Worm (Caenorhabditis elegans): ENCODE data around the gene R01E6.7.

Gene R01E6.7

DNA sequence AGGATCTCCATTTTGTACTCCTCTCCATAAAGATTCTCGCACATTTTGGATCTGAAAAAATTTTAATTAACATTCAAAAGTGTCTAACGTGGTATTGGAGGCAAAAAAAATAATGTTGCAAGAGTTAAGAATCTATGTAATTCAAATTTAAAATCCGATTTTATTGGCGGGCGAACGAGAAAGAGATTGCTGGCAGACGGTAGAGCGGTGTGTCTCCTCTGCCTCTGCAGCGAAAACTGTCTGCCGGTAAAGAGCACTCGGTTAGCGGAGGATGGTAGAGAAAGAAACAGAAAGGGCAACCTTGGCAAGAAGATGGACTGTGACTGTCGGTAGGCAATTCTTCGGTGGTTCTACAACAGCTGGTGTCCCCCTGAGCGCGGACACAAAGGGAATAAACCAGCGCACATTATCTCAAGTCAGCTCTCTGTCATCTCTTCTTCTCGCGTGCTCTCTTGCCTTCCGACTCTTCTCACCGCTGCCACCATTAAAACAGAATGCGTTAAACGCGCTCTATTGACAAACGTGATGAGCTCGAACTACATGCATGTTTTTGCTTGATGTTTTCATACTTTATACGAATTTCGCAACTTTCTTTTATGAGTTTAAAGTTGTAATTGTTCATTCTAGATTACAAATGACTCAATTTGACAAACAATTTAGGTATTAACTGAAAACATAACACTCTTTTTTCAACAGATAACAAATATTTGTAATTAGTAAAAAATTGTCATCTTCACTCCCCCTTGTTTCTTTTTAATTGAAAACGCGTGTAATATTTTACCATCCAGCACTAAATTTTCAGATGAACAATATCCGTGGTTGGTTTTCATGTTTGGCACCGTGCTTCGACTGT, 50.7 kb downstream of the R01E6.7 start, which contains the start of the genes cdk-4 and F18H3.1:
cdk-4 (minus strand) TSS at position 51 of the 853 bp plus-strand sequence.
F18H3.1 (plus strand) TSS at position 803 of the 853 bp plus-strand sequence.
- TF ChIP-seq B0310.2 (tag; optimal IDR thresholded peaks at IDR 0.05) (no peak), pes-1 (GFP tag; IDR thresholded peaks at IDR 0.05) (0 out of 2 replicates have a peak, but pooled peaks have one; percentile 8), tra-4 (tag; optimal IDR thresholded peaks at IDR 0.05) (no peak), ceh-13 (GFP tag; optimal IDR thresholded peaks at IDR 0.05) (no peak), hmg-4 (GFP tag; optimal IDR thresholded peaks at IDR 0.05) (peak; percentile 69), ama-1 (optimal IDR thresholded peaks at IDR 0.05) (no peak), ceh-36 (tag; optimal IDR thresholded peaks at IDR 0.05) (no peak), F13C5.2 (tag; optimal IDR thresholded peaks at IDR 0.05) (peak; percentile 43)

All from whole organism, early embryonic.